Worm (Caenorhabditis elegans) whole organism, young adult: ENCODE results near the gene C14H10.3.

Experiments
- B0019.2 ChIP-seq: fragments of 200-800 bp; sonication (Bioruptor generic); conservative IDR thresholded peaks from 2 replicates; pipeline ENCODE4 v1.3.6; 2022; ENCODE audit warnings: missing genetic modification reagents, missing genetic modification characterization, missing compliant biosample characterization
- C06A6.2 ChIP-seq: fragments of 200-800 bp; sonication (Bioruptor generic); conservative IDR thresholded peaks from 2 replicates; pipeline ENCODE4 v1.3.6; 2022; ENCODE audit warnings: missing genetic modification characterization, missing compliant biosample characterization
- C17E4.6 ChIP-seq: fragments of 200-800 bp; sonication (Bioruptor generic); IDR thresholded peaks from 2 replicates; pipeline ENCODE4 v1.3.6; 2022; ENCODE audit warnings: missing genetic modification reagents, missing genetic modification characterization, missing compliant biosample characterization
- F52B5.7 ChIP-seq: sonication (generic microtip); optimal IDR thresholded peaks from 2 replicates; lab custom pipeline; 2016; ENCODE audit warnings: mild to moderate bottlenecking, missing genetic modification characterization, missing compliant biosample characterization
- F57C9.4 ChIP-seq: sonication (generic microtip); optimal IDR thresholded peaks from 2 replicates; lab custom pipeline; 2017; ENCODE audit warnings: mild to moderate bottlenecking, missing genetic modification characterization, missing compliant biosample characterization
- Y53G8AR.9 ChIP-seq: fragments of 200-800 bp; sonication (Bioruptor generic); conservative IDR thresholded peaks from 2 replicates; pipeline ENCODE4 v1.3.6; 2022; ENCODE audit warnings: missing genetic modification reagents, missing genetic modification characterization, missing compliant biosample characterization
- Y95B8A.8 ChIP-seq: fragments of 200-800 bp; sonication (Bioruptor generic); IDR thresholded peaks from 2 replicates; pipeline ENCODE4 v1.3.6; 2022; ENCODE audit warnings: missing genetic modification reagents, missing genetic modification characterization, missing compliant biosample characterization
- akir-1 ChIP-seq: fragments of 200-800 bp; sonication (Bioruptor generic); optimal IDR thresholded peaks from 2 replicates; lab custom pipeline; 2018; ENCODE audit warnings: mild to moderate bottlenecking, missing genetic modification characterization, moderate library complexity, missing compliant biosample characterization
- aptf-3 ChIP-seq: fragments of 200-800 bp; sonication (Bioruptor generic); IDR thresholded peaks from 2 replicates; pipeline ENCODE4 v1.3.6; 2022; ENCODE audit warnings: missing genetic modification characterization, missing compliant biosample characterization
- cebp-2 ChIP-seq: fragments of 200-800 bp; sonication (Bioruptor generic); IDR thresholded peaks from 2 replicates; pipeline ENCODE4 v1.3.6; 2022; ENCODE audit warnings: missing genetic modification characterization, missing compliant biosample characterization
- ceh-91 ChIP-seq: fragments of 200-800 bp; sonication (Bioruptor generic); IDR thresholded peaks from 2 replicates; pipeline ENCODE4 v1.3.6; 2022; ENCODE audit warnings: missing genetic modification reagents, missing genetic modification characterization, missing compliant biosample characterization
- ets-4 ChIP-seq: fragments of 200-800 bp; sonication (Bioruptor generic); optimal IDR thresholded peaks from 2 replicates; lab custom pipeline; 2018; ENCODE audit warnings: mild to moderate bottlenecking, missing genetic modification characterization, missing compliant biosample characterization
- hlh-26 ChIP-seq: fragments of 200-800 bp; sonication (Bioruptor generic); conservative IDR thresholded peaks from 2 replicates; pipeline ENCODE4 v1.3.6; 2022; ENCODE audit warnings: missing genetic modification reagents, missing genetic modification characterization, missing compliant biosample characterization
- hmg-1.2 ChIP-seq: fragments of 200-800 bp; sonication (Bioruptor generic); IDR thresholded peaks from 2 replicates; pipeline ENCODE4 v1.3.6; 2022; ENCODE audit warnings: missing genetic modification reagents, missing genetic modification characterization, missing compliant biosample characterization
- hmg-20 ChIP-seq: fragments of 200-800 bp; sonication (Bioruptor generic); IDR thresholded peaks from 2 replicates; pipeline ENCODE4 v1.3.6; 2022; ENCODE audit warnings: missing genetic modification reagents, missing genetic modification characterization, missing compliant biosample characterization
- hrde-1 ChIP-seq: sonication (generic microtip); optimal IDR thresholded peaks from 2 replicates; lab custom pipeline; 2016; ENCODE audit warnings: missing genetic modification characterization, mild to moderate bottlenecking, missing compliant biosample characterization, moderate library complexity, missing genotype, missing genetic modification reagents, borderline replicate concordance
- let-526 ChIP-seq: fragments of 200-800 bp; sonication (Bioruptor generic); IDR thresholded peaks from 2 replicates; pipeline ENCODE4 v1.3.6; 2022; ENCODE audit warnings: missing genetic modification reagents, missing genetic modification characterization, missing compliant biosample characterization
- lir-1 ChIP-seq: fragments of 200-800 bp; sonication (Bioruptor generic); conservative IDR thresholded peaks from 2 replicates; pipeline ENCODE4 v1.3.6; 2022; ENCODE audit warnings: missing genetic modification reagents, missing genetic modification characterization, missing compliant biosample characterization
- madf-10 ChIP-seq: sonication (generic microtip); optimal IDR thresholded peaks from 2 replicates; lab custom pipeline; 2016; ENCODE audit warnings: mild to moderate bottlenecking, missing genetic modification characterization, missing compliant biosample characterization
- madf-6 ChIP-seq: fragments of 200-800 bp; sonication (Bioruptor generic); IDR thresholded peaks from 2 replicates; pipeline ENCODE4 v1.3.6; 2022; ENCODE audit warnings: missing genetic modification reagents, missing genetic modification characterization, missing compliant biosample characterization
- madf-8 ChIP-seq: fragments of 200-800 bp; sonication (Bioruptor generic); conservative IDR thresholded peaks from 2 replicates; pipeline ENCODE4 v1.3.6; 2022; ENCODE audit warnings: missing genetic modification reagents, missing genetic modification characterization, missing compliant biosample characterization
- mel-28 ChIP-seq: sonication (generic microtip); optimal IDR thresholded peaks from 2 replicates; lab custom pipeline; 2016; ENCODE audit warnings: borderline replicate concordance, mild to moderate bottlenecking, missing genetic modification characterization, missing compliant biosample characterization
- rec-8 ChIP-seq, 2 experiments: sonication (generic microtip); optimal IDR thresholded peaks; 2 replicates each; lab custom pipeline; 2016; ENCODE audit warnings: mild to moderate bottlenecking in 2 of 2, missing genetic modification characterization in 2 of 2, missing genetic modification reagents in 2 of 2, missing genotype in 2 of 2, missing biosample characterization in 1 of 2, missing compliant biosample characterization in 1 of 2, moderate library complexity in 1 of 2
- rpc-1 ChIP-seq, 2 experiments: fragments of 150-350 bp in 1 of 2; sonication (generic microtip) in 1 of 2; optimal IDR thresholded peaks; 2 replicates each; lab custom pipeline; 2014 to 2018; ENCODE audit warnings: missing biosample characterization in 1 of 2, missing genetic modification characterization in 1 of 2, missing genetic modification reagents in 1 of 2, missing genotype in 1 of 2
- sdz-38 ChIP-seq: sonication (generic microtip); optimal IDR thresholded peaks from 2 replicates; lab custom pipeline; 2016; ENCODE audit warnings: missing genotype, missing genetic modification characterization, missing compliant biosample characterization
- snpc-4 ChIP-seq, 5 experiments: fragments of 150-350 bp in 1 of 5; sonication (generic microtip) in 4 of 5; optimal IDR thresholded peaks; 2 replicates each; lab custom pipeline; 2014 to 2018; ENCODE audit warnings: missing genetic modification characterization in 5 of 5, missing biosample characterization in 3 of 5, antibody characterized with exemption in 2 of 5, mild to moderate bottlenecking in 2 of 5, missing compliant biosample characterization in 2 of 5, missing genotype in 2 of 5, moderate library complexity in 2 of 5, missing genetic modification reagents in 1 of 5
- somi-1 ChIP-seq: fragments of 200-800 bp; sonication (Bioruptor generic); optimal IDR thresholded peaks from 2 replicates; lab custom pipeline; 2018; ENCODE audit warnings: mild to moderate bottlenecking, missing genetic modification characterization, missing compliant biosample characterization
- tbp1 ChIP-seq: fragments of 200-800 bp; sonication (Bioruptor generic); optimal IDR thresholded peaks from 2 replicates; lab custom pipeline; 2018; ENCODE audit warnings: mild to moderate bottlenecking, missing genetic modification characterization, missing compliant biosample characterization
- zim-3 ChIP-seq: sonication (generic microtip); optimal IDR thresholded peaks from 2 replicates; lab custom pipeline; 2017; ENCODE audit warnings: mild to moderate bottlenecking, missing genetic modification characterization, moderate library complexity, missing compliant biosample characterization
- ztf-18 ChIP-seq: sonication (generic microtip); optimal IDR thresholded peaks from 2 replicates; lab custom pipeline; 2016; ENCODE audit warnings: missing genotype, mild to moderate bottlenecking, missing genetic modification characterization, missing compliant biosample characterization
- ztf-25 ChIP-seq: fragments of 200-800 bp; sonication (Bioruptor generic); IDR thresholded peaks from 2 replicates; pipeline ENCODE4 v1.3.6; 2022; ENCODE audit warnings: missing genetic modification reagents, missing genetic modification characterization, missing compliant biosample characterization
- ztf-3 ChIP-seq: fragments of 200-800 bp; sonication (Bioruptor generic); optimal IDR thresholded peaks from 2 replicates; lab custom pipeline; 2018; ENCODE audit warnings: mild to moderate bottlenecking, missing genetic modification characterization, missing compliant biosample characterization
- ztf-6 ChIP-seq: fragments of 200-800 bp; sonication (Bioruptor generic); IDR thresholded peaks from 2 replicates; pipeline ENCODE4 v1.3.6; 2022; ENCODE audit warnings: missing genetic modification reagents, missing genetic modification characterization, missing compliant biosample characterization

C14H10.3 gene

DNA sequence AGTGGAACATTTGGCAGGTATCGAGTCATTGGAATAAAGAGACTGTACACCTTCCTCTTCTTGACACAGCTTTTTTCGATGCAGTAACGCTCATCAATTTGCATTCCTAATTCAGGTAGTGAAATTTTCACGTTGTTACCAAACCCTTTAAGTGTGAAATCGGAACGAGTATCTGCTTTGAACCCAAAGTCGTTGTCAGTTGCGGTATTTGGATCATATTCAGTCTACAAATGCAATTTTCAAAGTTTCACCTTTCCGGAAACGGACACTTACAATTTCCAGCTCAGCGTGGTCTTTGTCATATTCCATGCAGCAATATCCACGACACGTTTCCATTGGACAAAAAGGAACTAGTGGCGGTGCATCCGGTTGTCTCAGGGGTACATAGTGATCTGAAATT is 45.3 kb downstream of the C14H10.3 start:
- TF ChIP-seq Y53G8AR.9 (GFP tag; lab: Robert Waterston, UW) (0 out of 2 replicates have a peak, but pooled peaks have one; percentile 27), sdz-38 (tag; lab: Kevin White, UChicago) (no peak)

ce11 chrX:10176295-10176694 is 51.6 kb downstream of the C14H10.3 start, which contains the start of gene ncs-4:
ncs-4 (plus strand) TSS chrX:10176521.
- no peak for TF ChIP-seq aptf-3 (GFP tag; lab: Robert Waterston, UW)
- TF ChIP-seq B0019.2 (GFP tag; lab: Robert Waterston, UW): no peak
- no peak for TF ChIP-seq sdz-38 (tag; lab: Kevin White, UChicago)
- TF ChIP-seq F57C9.4 (tag; lab: Kevin White, UChicago): no peak
- TF ChIP-seq Y95B8A.8: no peak
- no peak for TF ChIP-seq rpc-1 (optimal IDR thresholded peaks at IDR 0.05; lab: Kevin White, UChicago)
- no peak for TF ChIP-seq rpc-1 (tag; optimal IDR thresholded peaks at IDR 0.05; lab: Kevin White, UChicago)
- no peak for TF ChIP-seq somi-1 (GFP tag; lab: Kevin White, UChicago)
- TF ChIP-seq madf-8: no peak
- no peak for TF ChIP-seq C17E4.6 (GFP tag; lab: Robert Waterston, UW)
- no peak for TF ChIP-seq snpc-4 (GFP tag; optimal IDR thresholded peaks at IDR 0.05; lab: Kevin White, UChicago)
- no peak for TF ChIP-seq snpc-4 (tag; optimal IDR thresholded peaks at IDR 0.05; lab: Kevin White, UChicago)
- no peak for TF ChIP-seq hlh-26 (GFP tag; lab: Robert Waterston, UW)
- no peak for TF ChIP-seq ztf-6 (GFP tag; lab: Robert Waterston, UW)
- no peak for TF ChIP-seq ztf-18
- no peak for TF ChIP-seq mel-28 (tag; lab: Kevin White, UChicago)
- no peak for TF ChIP-seq madf-6
- TF ChIP-seq ets-4 (GFP tag; lab: Kevin White, UChicago): no peak
- TF ChIP-seq tbp1 (GFP tag; lab: Kevin White, UChicago): no peak
- TF ChIP-seq C06A6.2 (GFP tag; lab: Robert Waterston, UW): no peak

DNA sequence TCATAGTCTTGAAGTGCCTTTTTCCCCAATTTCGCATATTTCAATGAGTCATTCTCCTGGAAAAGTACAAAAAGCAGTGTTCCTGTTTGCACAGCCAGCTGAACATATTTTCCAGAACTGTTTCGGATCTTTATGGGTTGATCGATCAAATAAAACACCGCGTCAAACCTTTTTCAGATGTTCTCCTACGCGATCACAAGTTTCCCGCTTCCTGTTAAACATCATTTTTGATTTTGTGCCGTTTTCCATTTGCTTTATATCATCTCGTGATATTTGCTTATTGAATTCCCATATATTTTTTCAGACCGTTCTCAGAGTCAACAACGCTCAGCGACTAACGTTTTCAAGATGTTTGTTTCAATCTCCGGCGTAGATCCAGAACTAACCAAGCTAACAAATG is 53.3 kb downstream of the C14H10.3 start, which contains the start of gene C07A4.3:
Gene C07A4.3, plus strand, starts transcription at position 301 of the 400 bp plus-strand sequence.
- no peak for TF ChIP-seq let-526

- TF ChIP-seq madf-10 (tag; lab: Kevin White, UChicago) (no peak), ztf-6 (GFP tag; lab: Robert Waterston, UW) (no peak), F52B5.7 (tag; lab: Kevin White, UChicago) (no peak), hmg-1.2 (GFP tag; lab: Robert Waterston, UW) (no peak), ztf-25 (GFP tag; lab: Robert Waterston, UW) (no peak), zim-3 (tag; lab: Kevin White, UChicago) (no peak), ceh-91 (GFP tag; lab: Robert Waterston, UW) (no peak), ets-4 (GFP tag; lab: Kevin White, UChicago) (no peak), akir-1 (GFP tag; lab: Kevin White, UChicago) (no peak), hmg-20 (GFP tag; lab: Robert Waterston, UW) (no peak), lir-1 (GFP tag; lab: Robert Waterston, UW) (no peak), ztf-3 (GFP tag; lab: Kevin White, UChicago) (no peak), C17E4.6 (GFP tag; lab: Robert Waterston, UW) (no peak), hrde-1 (tag; lab: Kevin White, UChicago) (no peak), madf-8 (no peak), cebp-2 (GFP tag; lab: Robert Waterston, UW) (no peak), tbp1 (GFP tag; lab: Kevin White, UChicago) (no peak), rec-8 (tag; optimal IDR thresholded peaks at IDR 0.05; lab: Kevin White, UChicago) (no peak)
These were observed 55.8 kb downstream of the C14H10.3 start, which contains the start of gene C07A4.2 for ce11 chrX:10172004-10172584. C07A4.2 (plus strand) TSS chrX:10172198.
